Worm (Caenorhabditis elegans) whole organism, L4 larva: Measurements from ENCODE around the gene unc-36.

Experiments
- F10B5.3 ChIP-seq: sonication (generic microtip); optimal IDR thresholded peaks from 2 replicates; lab custom pipeline; 2016; ENCODE audit warnings: mild to moderate bottlenecking, missing genetic modification characterization, missing compliant biosample characterization
- F37D6.2 ChIP-seq: sonication (generic microtip); optimal IDR thresholded peaks from 2 replicates; lab custom pipeline; 2016; ENCODE audit warnings: mild to moderate bottlenecking, missing genetic modification characterization, missing compliant biosample characterization
- T20F7.1 ChIP-seq: fragments of 200-800 bp; sonication (Bioruptor generic); optimal IDR thresholded peaks from 2 replicates; lab custom pipeline; 2018; ENCODE audit warnings: mild to moderate bottlenecking, missing genetic modification characterization, missing compliant biosample characterization
- ZK546.5 ChIP-seq, 2 experiments: sonication (generic microtip); optimal IDR thresholded peaks; 2 replicates each; lab custom pipeline; 2017; ENCODE audit warnings: missing biosample characterization in 2 of 2, missing genetic modification characterization in 2 of 2
- aha-1 ChIP-seq: fragments of 150-350 bp; peaks from one replicate; lab custom pipeline; 2014; ENCODE audit warnings: missing biosample characterization, missing genetic modification characterization
- ceh-20 ChIP-seq: fragments of 200-800 bp; sonication (Bioruptor generic); IDR thresholded peaks from 2 replicates; pipeline ENCODE4 v1.3.6; 2022; ENCODE audit warnings: missing genetic modification reagents, missing genetic modification characterization, missing compliant biosample characterization
- ceh-28 ChIP-seq: fragments of 150-350 bp; optimal IDR thresholded peaks from 2 replicates; lab custom pipeline; 2014; ENCODE audit warnings: missing biosample characterization, missing genetic modification reagents, missing genetic modification characterization
- ceh-32 ChIP-seq: sonication (generic microtip); optimal IDR thresholded peaks from 2 replicates; lab custom pipeline; 2016; ENCODE audit warnings: mild to moderate bottlenecking, missing genetic modification characterization, missing compliant biosample characterization; ENCODE audit not compliant: poor library complexity
- ceh-44 ChIP-seq: fragments of 200-800 bp; sonication (Bioruptor generic); IDR thresholded peaks from 2 replicates; pipeline ENCODE4 v1.3.6; 2022; ENCODE audit warnings: missing genetic modification reagents, missing genetic modification characterization, missing compliant biosample characterization
- ces-1 ChIP-seq: fragments of 150-350 bp; sonication (generic microtip); optimal IDR thresholded peaks from 4 replicates; lab custom pipeline; 2014; ENCODE audit warnings: missing biosample characterization, missing genetic modification reagents, missing genetic modification characterization
- dmd-6 ChIP-seq: fragments of 200-800 bp; sonication (Bioruptor generic); IDR thresholded peaks from 2 replicates; pipeline ENCODE4 v1.3.6; 2022; ENCODE audit warnings: missing genetic modification reagents, missing genetic modification characterization, missing compliant biosample characterization
- dmd-9 ChIP-seq: fragments of 200-800 bp; sonication (Bioruptor generic); IDR thresholded peaks from 2 replicates; pipeline ENCODE4 v1.3.6; 2022; ENCODE audit warnings: missing genetic modification reagents, missing genetic modification characterization, missing compliant biosample characterization
- dpl-1 ChIP-seq: fragments of 150-350 bp; optimal IDR thresholded peaks from 2 replicates; lab custom pipeline; 2014; ENCODE audit warnings: missing biosample characterization, missing genetic modification reagents, missing genetic modification characterization
- egl-43 ChIP-seq: fragments of 200-800 bp; sonication (Bioruptor generic); IDR thresholded peaks from 2 replicates; pipeline ENCODE4 v1.3.6; 2022; ENCODE audit warnings: missing genetic modification reagents, missing genetic modification characterization, missing compliant biosample characterization
- fkh-10 ChIP-seq: fragments of 150-350 bp; optimal IDR thresholded peaks from 2 replicates; lab custom pipeline; 2014; ENCODE audit warnings: missing biosample characterization, missing genetic modification reagents, missing genetic modification characterization
- gei-8 ChIP-seq: fragments of 200-800 bp; sonication (Bioruptor generic); optimal IDR thresholded peaks from 2 replicates; lab custom pipeline; 2018; ENCODE audit warnings: mild to moderate bottlenecking, missing genetic modification characterization, missing compliant biosample characterization
- jun-1 ChIP-seq: fragments of 150-350 bp; optimal IDR thresholded peaks from 2 replicates; lab custom pipeline; 2014; ENCODE audit warnings: missing biosample characterization, missing genetic modification reagents, missing genetic modification characterization
- lin-1 ChIP-seq: fragments of 200-800 bp; sonication (Bioruptor generic); IDR thresholded peaks from 2 replicates; pipeline ENCODE4 v1.3.6; 2022; ENCODE audit warnings: missing genetic modification reagents, missing genetic modification characterization, missing compliant biosample characterization
- madf-9 ChIP-seq: fragments of 200-800 bp; sonication (Bioruptor generic); conservative IDR thresholded peaks from 2 replicates; pipeline ENCODE4 v1.3.6; 2022; ENCODE audit warnings: missing genetic modification reagents, missing genetic modification characterization, missing compliant biosample characterization
- mdt-29 ChIP-seq: fragments of 200-800 bp; sonication (Bioruptor generic); IDR thresholded peaks from 2 replicates; pipeline ENCODE4 v1.3.6; 2022; ENCODE audit warnings: missing genetic modification reagents, missing genetic modification characterization, missing compliant biosample characterization
- mes-2 ChIP-seq: sonication (generic microtip); optimal IDR thresholded peaks from 2 replicates; lab custom pipeline; 2016; ENCODE audit warnings: missing genotype, mild to moderate bottlenecking, missing genetic modification characterization, missing compliant biosample characterization; ENCODE audit not compliant: poor library complexity, severe bottlenecking
- mxl-3 ChIP-seq: fragments of 200-800 bp; sonication (Bioruptor generic); optimal IDR thresholded peaks from 2 replicates; lab custom pipeline; 2018; ENCODE audit warnings: mild to moderate bottlenecking, missing genetic modification characterization, missing compliant biosample characterization
- nhr-11 ChIP-seq: fragments of 150-350 bp; optimal IDR thresholded peaks from 2 replicates; lab custom pipeline; 2014; ENCODE audit warnings: missing biosample characterization, missing genetic modification characterization
- nhr-48 ChIP-seq: sonication (generic microtip); optimal IDR thresholded peaks from 2 replicates; lab custom pipeline; 2016; ENCODE audit warnings: mild to moderate bottlenecking, missing genetic modification characterization, missing compliant biosample characterization
- pqm-1 ChIP-seq: sonication (generic microtip); optimal IDR thresholded peaks from 2 replicates; lab custom pipeline; 2017; ENCODE audit warnings: missing biosample characterization, missing genetic modification characterization
- saeg-2 ChIP-seq: fragments of 200-800 bp; sonication (Bioruptor generic); IDR thresholded peaks from 2 replicates; pipeline ENCODE4 v1.3.6; 2022; ENCODE audit warnings: missing genetic modification reagents, missing genetic modification characterization, missing compliant biosample characterization
- snpc-1.2 ChIP-seq: fragments of 200-800 bp; sonication (Bioruptor generic); IDR thresholded peaks from 2 replicates; pipeline ENCODE4 v1.3.6; 2022; ENCODE audit warnings: missing genetic modification reagents, missing genetic modification characterization, missing compliant biosample characterization
- spr-3 ChIP-seq: fragments of 200-800 bp; sonication (Bioruptor generic); optimal IDR thresholded peaks from 2 replicates; lab custom pipeline; 2018; ENCODE audit warnings: mild to moderate bottlenecking, missing genetic modification characterization, missing compliant biosample characterization
- tag-97 ChIP-seq: fragments of 200-800 bp; sonication (Bioruptor generic); IDR thresholded peaks from 2 replicates; pipeline ENCODE4 v1.3.6; 2022; ENCODE audit warnings: missing genetic modification characterization, missing compliant biosample characterization
- tra-1 ChIP-seq: fragments of 200-800 bp; sonication (Bioruptor generic); IDR thresholded peaks from 2 replicates; pipeline ENCODE4 v1.3.6; 2022; ENCODE audit warnings: missing genetic modification reagents, missing genetic modification characterization, missing compliant biosample characterization
- unc-39 ChIP-seq: sonication (generic microtip); optimal IDR thresholded peaks from 2 replicates; lab custom pipeline; 2017; ENCODE audit warnings: missing biosample characterization, missing genetic modification characterization
- unc-62 ChIP-seq, 3 experiments: fragments of 150-350 bp in 1 of 3; sonication (generic microtip); optimal IDR thresholded peaks in 2 of 3; peaks in 1 of 3; 1 replicate in 1 of 3; 2 replicates in 2 of 3; lab custom pipeline; 2014 to 2017; ENCODE audit warnings: missing biosample characterization in 3 of 3, missing genetic modification characterization in 3 of 3, missing genetic modification reagents in 3 of 3, missing genotype in 1 of 3
- vab-7 ChIP-seq: fragments of 200-800 bp; sonication (Bioruptor generic); IDR thresholded peaks from 2 replicates; pipeline ENCODE4 v1.3.6; 2022; ENCODE audit warnings: missing genetic modification reagents, missing genetic modification characterization, missing compliant biosample characterization
- zfp-2 ChIP-seq: sonication (generic microtip); optimal IDR thresholded peaks from 2 replicates; lab custom pipeline; 2016; ENCODE audit warnings: mild to moderate bottlenecking, missing genetic modification characterization, missing compliant biosample characterization
- zfp-3 ChIP-seq: fragments of 200-800 bp; sonication (Bioruptor generic); conservative IDR thresholded peaks from 2 replicates; pipeline ENCODE4 v1.3.6; 2022; ENCODE audit warnings: missing genetic modification reagents, missing genetic modification characterization, missing compliant biosample characterization

The unc-36 gene

DNA sequence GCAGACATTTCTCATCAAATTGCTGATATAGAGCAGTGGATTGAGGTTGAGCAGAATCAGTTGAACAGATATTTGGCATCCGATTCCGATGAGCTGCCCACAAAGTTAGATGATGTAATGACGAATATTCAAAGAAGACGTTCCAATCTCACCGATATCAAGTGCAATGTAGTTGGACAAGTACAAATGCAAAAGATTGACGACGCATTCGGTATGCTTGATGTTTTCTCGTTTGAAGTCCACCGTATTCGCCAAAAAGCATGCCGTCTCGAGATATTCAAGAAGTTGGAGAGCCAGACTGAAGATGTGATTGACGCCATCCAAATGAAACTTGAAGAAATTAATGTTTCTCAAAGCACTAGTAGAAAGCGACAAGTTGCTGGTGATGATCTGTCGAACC is 15.9 kb downstream of the unc-36 start:
- TF ChIP-seq mes-2 (tag; lab: Kevin White, UChicago) (no peak), unc-62 (GFP tag; optimal IDR thresholded peaks at IDR 0.05 in 1 of 2; lab: Kevin White, UChicago) (peak in 1 of 2 experiments; percentile 95), unc-62 (tag; optimal IDR thresholded peaks at IDR 0.05; lab: Kevin White, UChicago) (no peak)

DNA sequence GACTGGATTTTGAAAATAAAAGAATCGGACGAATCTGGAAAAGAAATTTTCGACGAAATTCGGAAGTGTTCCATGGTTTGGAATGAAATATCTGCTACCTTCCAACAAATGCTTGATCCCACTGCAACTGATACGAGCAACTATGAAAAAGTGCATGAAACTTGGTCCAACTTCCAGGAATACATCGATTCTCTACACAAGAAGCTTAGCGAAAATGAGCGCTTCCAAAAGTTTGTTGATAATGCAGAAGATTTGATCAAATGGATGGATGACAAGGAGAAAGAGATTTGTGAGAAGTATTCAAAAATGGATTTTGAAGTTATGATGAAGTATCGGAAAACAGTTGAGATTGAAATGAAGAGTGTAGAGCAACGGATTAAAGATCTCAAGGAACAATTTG is 18.4 kb downstream of the unc-36 start:
- TF ChIP-seq ceh-32 (tag; lab: Kevin White, UChicago) (no peak), aha-1 (tag; lab: Kevin White, UChicago) (peak; percentile 90)

DNA sequence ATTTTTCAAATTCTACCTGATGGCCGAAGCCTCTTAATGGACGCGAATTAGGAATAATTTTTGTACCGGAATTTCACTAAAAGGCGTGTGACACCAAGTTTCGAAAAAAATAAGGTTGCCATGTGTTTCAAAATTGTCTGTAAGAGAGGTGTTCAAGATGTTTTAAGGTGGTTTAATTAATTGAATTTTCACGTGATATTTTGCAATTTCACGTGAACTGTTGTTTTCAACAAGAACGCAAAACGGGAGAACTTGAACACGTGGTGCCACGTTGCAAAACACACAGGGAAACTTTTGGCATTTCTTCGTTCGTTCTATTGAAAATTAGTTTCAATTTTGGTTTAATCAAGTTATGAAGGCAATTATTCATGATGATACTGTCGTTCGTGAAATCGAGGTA is 19.4 kb downstream of the unc-36 start, which contains the start of gene spc-2:
TSS of gene spc-2 (plus strand) at position 301 of the 400 bp plus-strand sequence.
- no peak for TF ChIP-seq madf-9 (GFP tag; lab: Robert Waterston, UW)
- TF ChIP-seq ZK546.5 (tag; optimal IDR thresholded peaks at IDR 0.05; lab: Kevin White, UChicago) = no peak
- TF ChIP-seq spr-3 = no peak
- TF ChIP-seq tra-1 (GFP tag; lab: Robert Waterston, UW) = no peak
- TF ChIP-seq F37D6.2 = no peak
- no peak for TF ChIP-seq F10B5.3
- no peak for TF ChIP-seq lin-1 (GFP tag; lab: Robert Waterston, UW)
- TF ChIP-seq mdt-29 (GFP tag; lab: Robert Waterston, UW) = no peak
- TF ChIP-seq egl-43 (GFP tag; lab: Robert Waterston, UW) = no peak
- no peak for TF ChIP-seq ceh-28 (tag; lab: Kevin White, UChicago)

DNA sequence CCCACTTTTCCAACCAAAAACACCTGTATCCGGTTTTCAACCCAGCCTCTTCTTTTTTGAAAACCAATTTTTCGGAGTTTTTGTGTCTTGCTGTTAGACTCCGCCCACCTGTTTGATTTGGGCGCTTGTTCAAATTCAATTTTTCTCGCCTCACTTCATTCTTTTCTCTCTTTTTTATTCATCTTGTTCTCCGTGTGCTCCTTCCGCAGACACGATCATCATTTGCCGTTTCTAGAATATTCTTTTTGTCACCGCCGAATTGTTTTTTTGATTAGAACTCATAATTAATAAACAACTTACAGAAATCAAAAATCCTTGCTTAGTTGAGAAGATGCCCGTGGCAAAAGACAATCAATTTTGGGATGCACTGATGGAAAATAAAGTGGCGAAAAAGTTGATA is 22.1 kb downstream of the unc-36 start, which contains the start of gene C50C3.5:
TSS of gene C50C3.5 (plus strand) at position 301 of the 400 bp plus-strand sequence.
- TF ChIP-seq unc-62 (GFP tag; optimal IDR thresholded peaks at IDR 0.05 in 1 of 2; lab: Kevin White, UChicago) (no peak), unc-62 (tag; optimal IDR thresholded peaks at IDR 0.05; lab: Kevin White, UChicago) (no peak), tag-97 (no peak), ces-1 (GFP tag; lab: Kevin White, UChicago) (peak; percentile 39), gei-8 (no peak)

DNA sequence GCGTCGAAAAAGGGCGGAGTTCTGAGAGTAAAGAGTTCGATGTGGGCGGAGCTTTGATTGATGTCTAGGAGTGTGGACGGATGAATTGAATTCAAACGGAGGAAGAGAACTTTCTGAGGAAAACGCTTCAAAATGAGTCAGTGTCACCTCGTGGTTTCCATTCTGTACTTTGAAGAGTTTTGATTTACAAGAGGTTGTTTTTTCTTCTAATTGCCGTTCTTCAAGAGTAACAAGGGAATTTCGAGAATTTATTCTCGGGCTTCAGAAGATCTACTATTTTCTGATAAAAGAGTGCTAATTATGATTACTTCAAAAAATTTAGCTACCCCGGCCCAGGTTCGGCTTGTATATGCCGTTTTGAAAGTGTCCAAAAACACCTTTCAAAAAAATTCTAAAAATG is 24.8 kb downstream of the unc-36 start, which contains the start of gene C50C3.12:
TSS of gene C50C3.12 (plus strand) at position 301 of the 400 bp plus-strand sequence.
- peak; percentile 0 for TF ChIP-seq fkh-10 (GFP tag; lab: Kevin White, UChicago)
- TF ChIP-seq saeg-2 (GFP tag; lab: Robert Waterston, UW) = no peak
- no peak for TF ChIP-seq zfp-3 (GFP tag; lab: Robert Waterston, UW)
- TF ChIP-seq dmd-9 (GFP tag; lab: Robert Waterston, UW) = no peak

DNA sequence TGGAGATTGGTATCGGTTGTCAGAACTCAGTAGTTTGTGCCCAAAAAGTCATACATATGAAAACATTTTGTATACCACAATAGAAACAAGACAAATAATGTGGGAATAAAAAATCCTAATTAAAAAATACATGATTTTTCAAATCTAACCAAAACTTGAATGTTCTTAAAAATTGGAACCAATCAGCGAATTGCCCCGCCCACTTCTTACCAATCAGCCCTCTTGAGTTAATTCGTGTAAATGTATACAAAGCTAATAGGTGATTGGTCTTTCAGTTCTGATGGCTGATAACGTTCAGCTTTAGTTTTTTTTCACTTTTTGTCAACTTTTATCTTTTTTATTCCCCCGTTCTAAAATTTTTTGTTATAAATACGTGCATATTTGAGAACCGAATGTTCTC is 25.8 kb downstream of the unc-36 start:
- TF ChIP-seq zfp-2 (tag; lab: Kevin White, UChicago) (no peak), nhr-48 (tag; lab: Kevin White, UChicago) (no peak), pqm-1 (tag; lab: Kevin White, UChicago) (no peak), unc-39 (tag; lab: Kevin White, UChicago) (no peak), nhr-11 (tag; lab: Kevin White, UChicago) (no peak), dpl-1 (GFP tag; lab: Kevin White, UChicago) (no peak), vab-7 (GFP tag; lab: Robert Waterston, UW) (no peak), dmd-6 (GFP tag; lab: Robert Waterston, UW) (no peak), snpc-1.2 (GFP tag; lab: Robert Waterston, UW) (no peak), mxl-3 (GFP tag; lab: Kevin White, UChicago) (no peak), T20F7.1 (GFP tag; lab: Kevin White, UChicago) (no peak), jun-1 (no peak), ceh-44 (GFP tag; lab: Robert Waterston, UW) (no peak), ceh-20 (no peak)
- TF ChIP-seq, all 104 proteins: peak for 0
